Worm (Caenorhabditis elegans): ENCODE measurements around the gene clec-139.

- TF ChIP-seq nhr-77 (tag; optimal IDR thresholded peaks at IDR 0.05) (no peak), zag-1 (tag; optimal IDR thresholded peaks at IDR 0.05) (no peak), sea-2 (GFP tag; optimal IDR thresholded peaks at IDR 0.05) (no peak), pha-4 (tag; optimal IDR thresholded peaks at IDR 0.05) (no peak), ama-1 (optimal IDR thresholded peaks at IDR 0.05) (no peak), aly-2 (tag; optimal IDR thresholded peaks at IDR 0.05) (no peak), nhr-25 (tag; optimal IDR thresholded peaks at IDR 0.05) (no peak), unc-62 (GFP tag; optimal IDR thresholded peaks at IDR 0.05) (no peak), mml-1 (tag; optimal IDR thresholded peaks at IDR 0.05) (no peak), unc-39 (tag; optimal IDR thresholded peaks at IDR 0.05) (no peak), nhr-11 (tag; optimal IDR thresholded peaks at IDR 0.05) (no peak), fos-1 (tag; optimal IDR thresholded peaks at IDR 0.05) (no peak), egl-27 (tag; optimal IDR thresholded peaks at IDR 0.05) (no peak), snpc-4 (tag; optimal IDR thresholded peaks at IDR 0.05) (no peak)
These were observed 21.7 kb downstream of the clec-139 start for ce11 chrII:4599838-4600237.
